Worm (Caenorhabditis elegans) whole organism, L1 larva: ENCODE data around the gene rev-1.

Experiments
- aha-1 ChIP-seq: fragments of 150-350 bp; optimal IDR thresholded peaks from 2 replicates; lab custom pipeline; 2014; ENCODE audit warnings: missing biosample characterization, missing genetic modification characterization
- ceh-63 ChIP-seq: fragments of 200-800 bp; sonication (Bioruptor generic); optimal IDR thresholded peaks from 2 replicates; lab custom pipeline; 2018; ENCODE audit warnings: mild to moderate bottlenecking, missing genetic modification characterization, missing compliant biosample characterization
- ces-1 ChIP-seq: fragments of 150-350 bp; optimal IDR thresholded peaks from 2 replicates; lab custom pipeline; 2014; ENCODE audit warnings: missing biosample characterization, missing genetic modification reagents, missing genetic modification characterization
- lin-13 ChIP-seq: fragments of 150-350 bp; optimal IDR thresholded peaks from 2 replicates; lab custom pipeline; 2014; ENCODE audit warnings: missing biosample characterization, missing genetic modification reagents, missing genetic modification characterization
- lin-15B ChIP-seq: fragments of 150-350 bp; sonication (generic microtip); optimal IDR thresholded peaks from 3 replicates; lab custom pipeline; 2014; ENCODE audit warnings: missing biosample characterization, missing genetic modification characterization
- lir-3 ChIP-seq: sonication (generic microtip); optimal IDR thresholded peaks from 2 replicates; lab custom pipeline; 2016; ENCODE audit warnings: mild to moderate bottlenecking, missing genetic modification characterization, moderate library complexity, missing compliant biosample characterization; ENCODE audit not compliant: poor library complexity
- nhr-237 ChIP-seq: fragments of 150-350 bp; optimal IDR thresholded peaks from 2 replicates; lab custom pipeline; 2014; ENCODE audit warnings: missing biosample characterization, missing genetic modification characterization
- nhr-77 ChIP-seq: fragments of 150-350 bp; optimal IDR thresholded peaks from 2 replicates; lab custom pipeline; 2014; ENCODE audit warnings: missing biosample characterization, missing genetic modification characterization
- snpc-4 ChIP-seq: fragments of 150-350 bp; optimal IDR thresholded peaks from 2 replicates; lab custom pipeline; 2014; ENCODE audit warnings: missing biosample characterization, missing genetic modification characterization
- sox-4 ChIP-seq: sonication (generic microtip); optimal IDR thresholded peaks from 2 replicates; lab custom pipeline; 2016; ENCODE audit warnings: missing genetic modification characterization, missing compliant biosample characterization
- sup-37 ChIP-seq: fragments of 200-800 bp; sonication (Bioruptor generic); optimal IDR thresholded peaks from 2 replicates; lab custom pipeline; 2018; ENCODE audit warnings: mild to moderate bottlenecking, missing genetic modification characterization, missing compliant biosample characterization
- tbx-2 ChIP-seq: sonication (generic microtip); optimal IDR thresholded peaks from 2 replicates; lab custom pipeline; 2016; ENCODE audit warnings: missing genetic modification characterization, missing compliant biosample characterization
- unc-62 ChIP-seq: fragments of 150-350 bp; optimal IDR thresholded peaks from 2 replicates; lab custom pipeline; 2014; ENCODE audit warnings: missing biosample characterization, missing genetic modification reagents, missing genetic modification characterization

DNA sequence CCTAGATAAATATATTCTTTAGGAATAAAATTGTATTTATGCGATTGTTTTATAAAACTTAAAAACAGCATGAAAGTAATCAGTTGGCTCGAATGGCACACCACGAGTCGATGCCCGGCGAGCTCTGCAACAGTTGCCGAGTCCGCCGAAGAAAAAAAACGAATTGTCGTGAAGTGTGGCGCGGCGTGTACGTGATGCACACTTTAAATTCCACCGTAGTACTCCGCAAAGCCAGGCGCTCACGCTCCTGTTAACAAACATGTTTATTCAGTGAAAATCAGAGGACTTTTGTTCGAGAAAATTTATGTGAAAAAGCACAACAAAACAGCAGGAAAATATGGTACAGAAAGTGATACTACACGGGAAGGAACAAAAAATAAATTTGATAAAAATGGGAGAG is 29.8 kb upstream of the rev-1 start:
- TF ChIP-seq unc-62 (GFP tag; lab: Kevin White, UChicago) (no peak), lin-13 (GFP tag; lab: Kevin White, UChicago) (peak; percentile 17), ceh-63 (GFP tag; lab: Kevin White, UChicago) (no peak), lin-15B (tag; lab: Kevin White, UChicago) (peak; percentile 44), tbx-2 (tag; lab: Kevin White, UChicago) (peak; percentile 33), ces-1 (GFP tag; lab: Kevin White, UChicago) (no peak), nhr-237 (no peak), lir-3 (no peak), sup-37 (GFP tag; lab: Kevin White, UChicago) (no peak), sox-4 (tag; lab: Kevin White, UChicago) (no peak), nhr-77 (tag; lab: Kevin White, UChicago) (no peak), snpc-4 (tag; lab: Kevin White, UChicago) (peak; percentile 33), aha-1 (tag; lab: Kevin White, UChicago) (no peak)
